Fruit fly (Drosophila melanogaster) whole organism, wandering third instar larva: ENCODE results near the gene CG17746.

ENCODE experiments used
- Abd-B ChIP-seq: fragments of >200 bp; optimal IDR thresholded peaks from 2 replicates; lab custom pipeline; 2017; ENCODE audit warnings: missing biosample characterization, missing genetic modification characterization
- CG32264 ChIP-seq: fragments of 200-800 bp; sonication (Bioruptor generic); optimal IDR thresholded peaks from 2 replicates; lab custom pipeline; 2016; ENCODE audit warnings: missing biosample characterization, missing genetic modification characterization
- CG9705 ChIP-seq: fragments of 200-800 bp; sonication (Bioruptor generic); optimal IDR thresholded peaks from 2 replicates; lab custom pipeline; 2018; ENCODE audit warnings: missing biosample characterization, mild to moderate bottlenecking, missing genetic modification characterization
- CrebA ChIP-seq: fragments of 200-800 bp; sonication (Bioruptor generic); optimal IDR thresholded peaks from 2 replicates; lab custom pipeline; 2016; ENCODE audit warnings: missing biosample characterization, mild to moderate bottlenecking, missing genetic modification characterization, borderline replicate concordance
- Dfd ChIP-seq: fragments of >200 bp; optimal IDR thresholded peaks from 2 replicates; lab custom pipeline; 2017; ENCODE audit warnings: missing biosample characterization, missing genetic modification characterization
- Dif ChIP-seq: fragments of 200-275, 200-300 bp; sonication (Bioruptor generic); optimal IDR thresholded peaks from 2 replicates; lab custom pipeline; 2018; ENCODE audit warnings: missing biosample characterization, missing genetic modification characterization; ENCODE audit not compliant: partially characterized antibody
- GATAd ChIP-seq: sonication (Bioruptor generic); optimal IDR thresholded peaks from 2 replicates; lab custom pipeline; 2016; ENCODE audit warnings: missing biosample characterization, missing genetic modification characterization
- HLH106 ChIP-seq: fragments of 200-800 bp; optimal IDR thresholded peaks from 3 replicates; lab custom pipeline; 2019; ENCODE audit warnings: missing biosample characterization, mild to moderate bottlenecking, missing genetic modification characterization, moderate library complexity
- Hnf4 ChIP-seq: fragments of 200-800 bp; sonication (Bioruptor generic); optimal IDR thresholded peaks from 2 replicates; lab custom pipeline; 2016; ENCODE audit warnings: missing biosample characterization, mild to moderate bottlenecking, missing genetic modification characterization
- Hr78 ChIP-seq: fragments of >200 bp; optimal IDR thresholded peaks from 2 replicates; lab custom pipeline; 2017; ENCODE audit warnings: missing biosample characterization, missing genetic modification characterization
- Hr83 ChIP-seq: fragments of 200-300 bp; sonication (Bioruptor generic); optimal IDR thresholded peaks from 2 replicates; lab custom pipeline; 2016; ENCODE audit warnings: missing biosample characterization, mild to moderate bottlenecking, missing genetic modification characterization, moderate library complexity; ENCODE audit not compliant: poor library complexity, severe bottlenecking
- Jra ChIP-seq: sonication (Bioruptor generic); optimal IDR thresholded peaks from 2 replicates; lab custom pipeline; 2016; ENCODE audit warnings: missing biosample characterization, missing genetic modification characterization
- Mio ChIP-seq: sonication (Bioruptor generic); optimal IDR thresholded peaks from 2 replicates; lab custom pipeline; 2016; ENCODE audit warnings: missing biosample characterization, missing genetic modification characterization
- Myc ChIP-seq: fragments of >200 bp; optimal IDR thresholded peaks from 2 replicates; lab custom pipeline; 2017
- N ChIP-seq: fragments of >200 bp; optimal IDR thresholded peaks from 2 replicates; lab custom pipeline; 2018; ENCODE audit warnings: missing biosample characterization, missing external identifiers, missing genetic modification characterization
- OdsH ChIP-seq: fragments of 200-800 bp; sonication (Bioruptor generic); optimal IDR thresholded peaks from 2 replicates; lab custom pipeline; 2016; ENCODE audit warnings: missing biosample characterization, mild to moderate bottlenecking, missing genetic modification characterization
- Rel ChIP-seq, 2 experiments: fragments of 200-800 bp; sonication (Bioruptor generic) in 1 of 2; optimal IDR thresholded peaks; 2 replicates in 1 of 2; 3 replicates in 1 of 2; lab custom pipeline; 2016 to 2019; ENCODE audit warnings: mild to moderate bottlenecking in 2 of 2, missing biosample characterization in 2 of 2, missing genetic modification characterization in 2 of 2, moderate library complexity in 1 of 2
- Sp1 ChIP-seq: fragments of 200-800 bp; sonication (Bioruptor generic); optimal IDR thresholded peaks from 3 replicates; lab custom pipeline; 2019; ENCODE audit warnings: missing biosample characterization, mild to moderate bottlenecking, missing genetic modification characterization, moderate library complexity
- Vsx2 ChIP-seq: fragments of 200-300, 225-300 bp; sonication (Bioruptor generic); optimal IDR thresholded peaks from 2 replicates; lab custom pipeline; 2018; ENCODE audit warnings: missing biosample characterization, missing genetic modification characterization; ENCODE audit not compliant: partially characterized antibody
- br ChIP-seq: fragments of 200-800 bp; sonication (Bioruptor generic); optimal IDR thresholded peaks from 2 replicates; lab custom pipeline; 2016; ENCODE audit warnings: missing biosample characterization, missing genetic modification characterization
- brk ChIP-seq: fragments of 200-800 bp; sonication (Bioruptor generic); optimal IDR thresholded peaks from 2 replicates; lab custom pipeline; 2016; ENCODE audit warnings: missing biosample characterization, mild to moderate bottlenecking, missing genetic modification characterization
- dl ChIP-seq, 2 experiments: fragments of 175-275, 200-275 bp in 1 of 2; fragments of 200-275 bp in 1 of 2; sonication (Bioruptor generic); optimal IDR thresholded peaks; lab custom pipeline; 2018; ENCODE audit warnings: mild to moderate bottlenecking in 2 of 2, missing biosample characterization in 2 of 2, missing genetic modification characterization in 2 of 2, moderate library complexity in 2 of 2; ENCODE audit not compliant: partially characterized antibody in 2 of 2, insufficient read depth in 1 of 2
- dmrt93B ChIP-seq: fragments of 200-800 bp; sonication (Bioruptor generic); optimal IDR thresholded peaks from 2 replicates; lab custom pipeline; 2018; ENCODE audit warnings: missing biosample characterization, mild to moderate bottlenecking, missing genetic modification characterization
- dsf ChIP-seq: sonication (Bioruptor generic); optimal IDR thresholded peaks from 2 replicates; lab custom pipeline; 2016; ENCODE audit warnings: missing biosample characterization, missing genetic modification characterization, borderline replicate concordance
- ey ChIP-seq: fragments of 200-800 bp; sonication (Bioruptor generic); optimal IDR thresholded peaks from 2 replicates; lab custom pipeline; 2016; ENCODE audit warnings: missing biosample characterization, missing genetic modification characterization
- foxo ChIP-seq, 2 experiments: fragments of 200-800 bp; sonication (Bioruptor generic); optimal IDR thresholded peaks; 2 replicates in 1 of 2; 3 replicates in 1 of 2; lab custom pipeline; 2016 to 2017; ENCODE audit warnings: missing biosample characterization in 2 of 2, missing genetic modification characterization in 2 of 2
- fru ChIP-seq: fragments of 200-800 bp; sonication (Bioruptor generic); optimal IDR thresholded peaks from 3 replicates; lab custom pipeline; 2016; ENCODE audit warnings: missing biosample characterization, mild to moderate bottlenecking, missing genetic modification characterization
- h ChIP-seq: fragments of 200-800 bp; sonication (Bioruptor generic); optimal IDR thresholded peaks from 3 replicates; lab custom pipeline; 2016; ENCODE audit warnings: missing biosample characterization, mild to moderate bottlenecking, missing genetic modification characterization
- jim ChIP-seq: fragments of 175-275, 200-325 bp; sonication (Bioruptor generic); optimal IDR thresholded peaks from 2 replicates; lab custom pipeline; 2016; ENCODE audit warnings: missing biosample characterization, mild to moderate bottlenecking, missing genetic modification characterization
- lola ChIP-seq: fragments of >200 bp; optimal IDR thresholded peaks from 2 replicates; lab custom pipeline; 2017; ENCODE audit warnings: missing biosample characterization, missing genetic modification characterization
- pan ChIP-seq: fragments of >200 bp; optimal IDR thresholded peaks from 2 replicates; lab custom pipeline; 2017
- psq ChIP-seq: fragments of 200-800 bp; sonication (Bioruptor generic); optimal IDR thresholded peaks from 3 replicates; lab custom pipeline; 2017; ENCODE audit warnings: missing biosample characterization, mild to moderate bottlenecking, missing genetic modification characterization, moderate library complexity
- rgr ChIP-seq: fragments of 200-800 bp; sonication (Bioruptor generic); optimal IDR thresholded peaks from 3 replicates; lab custom pipeline; 2016; ENCODE audit warnings: missing biosample characterization, mild to moderate bottlenecking, missing genetic modification characterization
- sage ChIP-seq: fragments of 200-800 bp; sonication (Bioruptor generic); optimal IDR thresholded peaks from 2 replicates; lab custom pipeline; 2016; ENCODE audit warnings: missing biosample characterization, mild to moderate bottlenecking, missing genetic modification characterization
- sv ChIP-seq: fragments of 200-800 bp; sonication (Bioruptor generic); optimal IDR thresholded peaks from 3 replicates; lab custom pipeline; 2016; ENCODE audit warnings: missing biosample characterization, missing genetic modification characterization
- tai ChIP-seq: sonication (Bioruptor generic); optimal IDR thresholded peaks from 2 replicates; lab custom pipeline; 2016; ENCODE audit warnings: missing biosample characterization, missing genetic modification characterization
- usp ChIP-seq: fragments of >200 bp; optimal IDR thresholded peaks from 2 replicates; lab custom pipeline; 2017; ENCODE audit warnings: missing biosample characterization, missing genetic modification characterization
- woc ChIP-seq: sonication (Bioruptor generic); optimal IDR thresholded peaks from 2 replicates; lab custom pipeline; 2016; ENCODE audit warnings: missing biosample characterization, mild to moderate bottlenecking, missing genetic modification characterization

CG17746 gene

DNA sequence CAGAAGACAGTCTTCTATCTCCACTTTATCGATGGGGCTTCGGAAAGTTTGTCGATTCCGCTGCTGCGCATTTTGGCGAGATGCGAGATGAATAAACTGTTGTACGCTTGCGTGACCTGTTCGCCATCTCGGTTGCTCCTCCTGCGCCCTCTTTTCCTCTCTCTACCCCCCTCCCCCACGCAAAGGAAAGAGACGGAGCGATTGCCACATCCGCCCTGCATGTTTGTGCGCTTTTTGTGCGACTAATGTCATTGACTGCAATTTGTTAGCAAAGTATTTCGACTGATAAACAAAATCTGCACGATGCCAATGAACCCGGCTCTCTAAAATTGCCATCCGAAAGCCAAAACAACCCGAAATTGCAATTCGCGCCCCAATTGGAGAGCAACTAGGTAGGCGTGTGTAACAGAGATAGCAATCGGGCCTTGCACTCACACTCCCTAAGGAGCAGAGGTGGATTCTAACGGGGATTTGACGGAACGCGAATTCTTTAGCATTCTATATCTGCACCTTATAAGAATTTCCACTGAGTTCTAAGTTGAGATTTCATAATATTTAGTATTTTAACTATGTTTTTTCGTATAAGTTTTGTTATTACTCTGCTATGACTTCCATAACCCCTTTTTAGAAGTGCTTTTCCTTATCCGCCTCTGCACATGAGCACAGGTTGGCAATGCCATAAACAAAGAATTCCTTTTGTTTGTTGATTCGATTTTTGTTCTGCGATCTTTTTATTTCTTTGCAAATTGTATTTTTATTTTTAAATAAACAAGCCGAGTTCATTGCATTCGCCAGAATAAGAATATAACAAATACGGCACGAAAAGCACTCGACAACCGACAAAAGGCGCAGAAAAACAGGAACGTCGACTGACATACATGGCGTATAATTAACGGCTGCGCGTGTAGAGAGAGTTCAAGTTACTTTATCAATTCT, 8.0 kb upstream of the CG17746 start, which contains the start of gene CG43389:
TSS of gene CG43389 (plus strand) at position 886 of the 936 bp plus-strand sequence.
- TF ChIP-seq Vsx2 (GFP tag; lab: Kevin White, UChicago) (no peak), usp (GFP tag; lab: Kevin White, UChicago) (no peak), h (GFP tag; lab: Kevin White, UChicago) (peak; percentile 99), Dfd (GFP tag; lab: Kevin White, UChicago) (peak; percentile 80), OdsH (GFP tag; lab: Kevin White, UChicago) (peak; percentile 99), CrebA (GFP tag; lab: Kevin White, UChicago) (peak; percentile 94), br (GFP tag; lab: Kevin White, UChicago) (peak; percentile 99), fru (peak; percentile 97), sage (GFP tag; lab: Kevin White, UChicago) (peak; percentile 97), Rel (GFP tag; optimal IDR thresholded peaks at IDR 0.05; lab: Kevin White, UChicago) (peak; percentile 98), Rel (tag; optimal IDR thresholded peaks at IDR 0.05; lab: Kevin White, UChicago) (peak; percentile 78), dsf (peak; percentile 96), Sp1 (GFP tag; lab: Kevin White, UChicago) (peak; percentile 100), jim (GFP tag; lab: Kevin White, UChicago) (peak; percentile 52), foxo (GFP tag; optimal IDR thresholded peaks at IDR 0.05; lab: Kevin White, UChicago) (peak; percentile 87 to 99), Jra (peak; percentile 97), Abd-B (GFP tag; lab: Kevin White, UChicago) (no peak), ey (GFP tag; lab: Kevin White, UChicago) (peak; percentile 99), dmrt93B (peak; percentile 98), Mio (GFP tag; lab: Kevin White, UChicago) (peak; percentile 89), Hr78 (GFP tag; lab: Kevin White, UChicago) (no peak), sv (GFP tag; lab: Kevin White, UChicago) (no peak), tai (GFP tag; lab: Kevin White, UChicago) (peak; percentile 97), lola (GFP tag; lab: Kevin White, UChicago) (no peak), psq (GFP tag; lab: Kevin White, UChicago) (peak; percentile 99), woc (GFP tag; lab: Kevin White, UChicago) (peak; percentile 91), CG9705 (GFP tag; lab: Kevin White, UChicago) (peak; percentile 75), Hr83 (GFP tag; lab: Kevin White, UChicago) (no peak), rgr (GFP tag; lab: Kevin White, UChicago) (peak; percentile 100), Dif (GFP tag; lab: Kevin White, UChicago) (peak; percentile 38), Hnf4 (GFP tag; lab: Kevin White, UChicago) (peak; percentile 99), pan (lab: Kevin White, UChicago) (no peak), dl (GFP tag; optimal IDR thresholded peaks at IDR 0.05; lab: Kevin White, UChicago; ENCODE audit: insufficient read depth in 1 of 2, partially characterized antibody in 2 of 2) (no peak), Myc (lab: Kevin White, UChicago) (no peak), N (GFP tag; lab: Kevin White, UChicago) (no peak), CG32264 (GFP tag; lab: Kevin White, UChicago) (peak; percentile 96), brk (GFP tag; lab: Kevin White, UChicago) (peak; percentile 98), HLH106 (tag; lab: Kevin White, UChicago) (peak; percentile 99), GATAd (GFP tag; lab: Kevin White, UChicago) (peak; percentile 97)
